Worm (Caenorhabditis elegans) whole organism, L2 larva: Measurements from ENCODE around the gene him-10.

Experiments used
- ama-1 ChIP-seq: fragments of 150-350 bp; optimal IDR thresholded peaks from 2 replicates; lab custom pipeline; 2018; ENCODE audit warnings: inconsistent platforms
- egl-27 ChIP-seq: sonication (generic microtip); optimal IDR thresholded peaks from 3 replicates; lab custom pipeline; 2017; ENCODE audit warnings: missing biosample characterization, missing genetic modification reagents, missing genetic modification characterization
- lsy-2 ChIP-seq, 2 experiments: fragments of 150-350 bp in 1 of 2; sonication (generic microtip) in 1 of 2; optimal IDR thresholded peaks; 2 replicates each; lab custom pipeline; 2014 to 2017; ENCODE audit warnings: missing biosample characterization in 2 of 2, missing genetic modification characterization in 2 of 2
- mab-5 ChIP-seq: fragments of 150-350 bp; optimal IDR thresholded peaks from 2 replicates; lab custom pipeline; 2014; ENCODE audit warnings: missing biosample characterization, missing genetic modification characterization
- unc-39 ChIP-seq: fragments of 150-350 bp; optimal IDR thresholded peaks from 2 replicates; lab custom pipeline; 2014; ENCODE audit warnings: missing biosample characterization, missing genetic modification characterization
- ztf-4 ChIP-seq: fragments of 150-350 bp; optimal IDR thresholded peaks from 2 replicates; lab custom pipeline; 2014; ENCODE audit warnings: missing biosample characterization, missing genetic modification characterization

DNA sequence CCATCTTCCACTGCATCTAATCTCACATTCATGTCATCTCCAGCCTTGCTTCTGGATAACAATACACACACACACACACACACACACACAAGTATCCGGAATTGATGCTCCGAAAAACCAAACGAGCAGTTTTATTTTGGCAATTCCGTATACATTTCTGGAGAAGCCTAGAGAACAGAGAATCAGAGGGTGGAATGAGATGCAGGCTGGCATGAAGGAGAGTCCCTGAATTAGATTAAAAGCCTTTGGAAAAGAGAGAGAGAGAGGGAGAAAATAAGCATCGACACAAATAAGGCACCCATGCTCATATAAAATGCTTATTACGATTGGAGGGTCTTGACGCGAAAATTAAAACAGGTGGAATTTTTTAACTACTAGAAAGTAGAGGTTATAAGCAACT, 42.3 kb upstream of the him-10 start:
- TF ChIP-seq egl-27 (tag; lab: Kevin White, UChicago) (no peak), mab-5 (no peak), unc-39 (tag; lab: Kevin White, UChicago) (no peak), ama-1 (no peak), lsy-2 (tag; optimal IDR thresholded peaks at IDR 0.05; lab: Kevin White, UChicago) (no peak), ztf-4 (tag; lab: Kevin White, UChicago) (no peak)
